Worm (Caenorhabditis elegans) whole organism, L4/young adult: ENCODE results near the gene srh-102.

Experiments
- W03F9.2 ChIP-seq: fragments of 150-350 bp; optimal IDR thresholded peaks from 2 replicates; lab custom pipeline; 2014; ENCODE audit warnings: missing biosample characterization, missing genetic modification characterization
- dao-5 ChIP-seq: sonication (generic microtip); optimal IDR thresholded peaks from 2 replicates; lab custom pipeline; 2016; ENCODE audit warnings: missing genotype, missing genetic modification characterization, moderate library complexity, missing compliant biosample characterization
- him-1 ChIP-seq: sonication (generic microtip); optimal IDR thresholded peaks from 2 replicates; lab custom pipeline; 2016; ENCODE audit warnings: missing genotype, missing genetic modification reagents, missing genetic modification characterization, missing compliant biosample characterization

DNA sequence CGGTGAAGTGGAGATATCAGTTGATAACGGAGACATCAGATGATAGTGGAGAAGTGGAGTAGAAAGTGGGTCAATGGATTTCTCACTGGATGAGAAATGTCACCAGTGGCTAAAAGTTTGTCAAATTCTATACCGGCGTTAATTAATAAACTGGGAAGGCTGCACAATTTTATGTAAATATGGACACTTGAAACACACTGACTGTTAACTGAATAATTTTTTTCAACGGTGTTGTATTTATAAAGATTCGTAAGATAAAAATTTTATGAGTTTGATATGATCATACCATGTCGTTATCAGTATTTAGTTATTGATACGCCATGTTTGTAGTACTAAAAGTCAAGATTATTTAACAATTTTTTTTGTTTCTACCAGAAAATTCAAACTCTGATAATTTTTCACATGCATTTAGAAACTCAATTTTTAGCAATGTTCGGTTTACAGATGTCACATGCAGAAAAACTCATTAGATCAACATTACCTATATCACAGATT is 5.8 kb downstream of the srh-102 start, which contains the start of gene F40D4.12:
- TF ChIP-seq him-1, result no peak
- no peak for TF ChIP-seq dao-5
- no peak for TF ChIP-seq W03F9.2 (tag; lab: Kevin White, UChicago)
